Fruit fly (Drosophila melanogaster): Measurements from ENCODE around the gene lmgB.

The lmgB gene

DNA sequence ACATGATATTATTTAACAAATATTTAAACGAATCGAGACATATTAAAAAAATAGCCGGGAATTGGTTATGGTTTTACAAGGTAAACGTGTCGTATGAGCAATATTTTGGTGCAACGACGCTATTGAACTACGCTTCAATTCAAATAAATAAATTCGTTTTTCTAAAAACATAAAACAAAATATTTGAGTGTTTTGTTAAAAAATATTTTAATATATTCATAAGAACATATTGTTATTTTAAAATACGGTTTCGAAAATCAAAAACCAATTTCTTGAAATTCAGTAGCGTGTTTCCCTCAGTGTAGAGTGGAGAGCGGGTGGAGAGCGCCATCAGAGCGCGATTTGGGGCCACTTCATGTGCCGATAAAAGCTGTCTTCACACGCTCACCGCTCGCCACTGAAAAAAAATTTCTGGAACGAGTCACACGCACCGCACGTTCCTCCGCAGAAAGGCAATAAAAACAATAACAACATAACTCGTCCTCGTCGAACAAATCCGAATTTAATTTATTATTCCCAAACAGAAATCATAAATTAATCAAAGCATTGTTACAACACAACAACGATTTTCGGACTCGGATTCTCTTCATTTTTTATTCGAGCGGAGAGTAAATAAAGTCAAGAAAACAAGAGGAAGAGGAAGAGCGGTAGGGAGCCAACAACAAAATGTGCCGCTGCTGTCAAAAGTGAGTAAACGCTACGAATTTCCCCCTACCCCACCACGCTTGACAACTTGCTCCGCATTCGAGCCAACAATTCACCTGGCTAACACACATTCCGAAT is 7.2 kb upstream of the lmgB start (continued):
- peak; percentile 87 for TF ChIP-seq CG33557 (GFP tag; optimal IDR thresholded peaks at IDR 0.05)
- peak; percentile 75 for TF ChIP-seq Chrac-16 (GFP tag; optimal IDR thresholded peaks at IDR 0.05)
- no peak for TF ChIP-seq CG8478 (optimal IDR thresholded peaks at IDR 0.05)
- TF ChIP-seq Drgx (GFP tag; IDR thresholded peaks at IDR 0.05): peak; percentile 56
- peak; percentile 77 for TF ChIP-seq CG9932 (GFP tag; IDR thresholded peaks at IDR 0.05)
- TF ChIP-seq CG12744 (GFP tag; optimal IDR thresholded peaks at IDR 0.05): no peak
- TF ChIP-seq eyg (GFP tag; optimal IDR thresholded peaks at IDR 0.05): no peak
- TF ChIP-seq CG10147 (GFP tag; optimal IDR thresholded peaks at IDR 0.05): peak; percentile 92
- no peak for TF ChIP-seq nerfin-2 (GFP tag; IDR thresholded peaks at IDR 0.05; ENCODE audit: partially characterized antibody)
- TF ChIP-seq en (GFP tag; optimal IDR thresholded peaks at IDR 0.05): peak; percentile 32
- peak; percentile 92 for TF ChIP-seq Usf (GFP tag; optimal IDR thresholded peaks at IDR 0.05)
- TF ChIP-seq Dad (GFP tag; optimal IDR thresholded peaks at IDR 0.05): no peak
- TF ChIP-seq CG11398 (GFP tag; optimal IDR thresholded peaks at IDR 0.05): peak; percentile 22
- TF ChIP-seq pnt (GFP tag; optimal IDR thresholded peaks at IDR 0.05): peak; percentile 0
- peak; percentile 74 for TF ChIP-seq CG34376 (GFP tag; optimal IDR thresholded peaks at IDR 0.05)
- peak; percentile 91 to 92 for TF ChIP-seq bsh (GFP tag; optimal IDR thresholded peaks at IDR 0.05)
- TF ChIP-seq NfI (GFP tag; optimal IDR thresholded peaks at IDR 0.05): peak; percentile 79
- TF ChIP-seq Ssrp (tag; optimal IDR thresholded peaks at IDR 0.05): peak; percentile 95
- peak; percentile 83 for TF ChIP-seq sug (tag; optimal IDR thresholded peaks at IDR 0.05)
- TF ChIP-seq cg (GFP tag; optimal IDR thresholded peaks at IDR 0.05): no peak
- peak in 1 of 3 experiments; percentile 96 for TF ChIP-seq lola (GFP tag; optimal IDR thresholded peaks at IDR 0.05)
- peak; percentile 13 for TF ChIP-seq yki (optimal IDR thresholded peaks at IDR 0.05)
- TF ChIP-seq CG30020 (tag; optimal IDR thresholded peaks at IDR 0.05): peak; percentile 76
- TF ChIP-seq CG13424 (tag; optimal IDR thresholded peaks at IDR 0.05): peak; percentile 97
- TF ChIP-seq schlank (tag; optimal IDR thresholded peaks at IDR 0.05): peak; percentile 44
- no peak for TF ChIP-seq CG11085 (GFP tag; IDR thresholded peaks at IDR 0.05)
- no peak for TF ChIP-seq CG15479 (GFP tag; optimal IDR thresholded peaks at IDR 0.05)
- peak in 1 of 2 experiments; percentile 71 for TF ChIP-seq chif (GFP tag; optimal IDR thresholded peaks at IDR 0.05)
- peak; percentile 5 for TF ChIP-seq CG9609 (GFP tag; optimal IDR thresholded peaks at IDR 0.05)
- peak; percentile 64 for TF ChIP-seq Aef1 (GFP tag; IDR thresholded peaks at IDR 0.05)
- peak; percentile 7 for TF ChIP-seq CG4707 (GFP tag; optimal IDR thresholded peaks at IDR 0.05)
- TF ChIP-seq MTF-1 (GFP tag; optimal IDR thresholded peaks at IDR 0.05; ENCODE audit: borderline replicate concordance): peak; percentile 65
- TF ChIP-seq D19B (GFP tag; optimal IDR thresholded peaks at IDR 0.05): peak; percentile 85
- peak; percentile 88 for TF ChIP-seq CG10267 (tag; optimal IDR thresholded peaks at IDR 0.05)
- peak; percentile 42 to 80 for TF ChIP-seq dpn (GFP tag; optimal IDR thresholded peaks at IDR 0.05)
- no peak; the same call in 1 of the 3 replicates for TF ChIP-seq C15 (GFP tag; IDR thresholded peaks at IDR 0.05)
- TF ChIP-seq Med (GFP tag): peak; percentile 90
- no peak for TF ChIP-seq gt (GFP tag; IDR thresholded peaks at IDR 0.05)
- peak; percentile 57 for TF ChIP-seq Bdp1 (GFP tag; optimal IDR thresholded peaks at IDR 0.05)
- no peak for TF ChIP-seq btn (GFP tag; optimal IDR thresholded peaks at IDR 0.05)
- TF ChIP-seq ttk (GFP tag; IDR thresholded peaks at IDR 0.05): peak; percentile 72
- peak; percentile 75 for TF ChIP-seq B-H2 (GFP tag; optimal IDR thresholded peaks at IDR 0.05)
- TF ChIP-seq sc (optimal IDR thresholded peaks at IDR 0.05): no peak
- peak; percentile 93 for TF ChIP-seq sc (GFP tag; optimal IDR thresholded peaks at IDR 0.05)
- TF ChIP-seq ato (GFP tag; IDR thresholded peaks at IDR 0.05; ENCODE audit: partially characterized antibody): no peak
- no peak for TF ChIP-seq pan (optimal IDR thresholded peaks at IDR 0.05)
- peak in 1 of 2 experiments; percentile 52 for TF ChIP-seq pan (GFP tag; optimal IDR thresholded peaks at IDR 0.05 in 1 of 2, IDR thresholded peaks at IDR 0.05 in 1 of 2)
- TF ChIP-seq Awh (GFP tag; IDR thresholded peaks at IDR 0.05): no peak; the same call in 1 of the 2 replicates
- peak; percentile 82 for TF ChIP-seq Six4 (GFP tag; optimal IDR thresholded peaks at IDR 0.05)
- no peak for TF ChIP-seq CG42726 (GFP tag; IDR thresholded peaks at IDR 0.05; ENCODE audit: partially characterized antibody)
